Worm (Caenorhabditis elegans) whole organism, young adult: ENCODE results near the gene nhr-232.

Experiments
- F52B5.7 ChIP-seq: sonication (generic microtip); optimal IDR thresholded peaks from 2 replicates; lab custom pipeline; 2016; ENCODE audit warnings: mild to moderate bottlenecking, missing genetic modification characterization, missing compliant biosample characterization
- F55B11.4 ChIP-seq: sonication (generic microtip); optimal IDR thresholded peaks from 2 replicates; lab custom pipeline; 2016; ENCODE audit warnings: missing compliant biosample characterization, missing genetic modification characterization, borderline replicate concordance; ENCODE audit not compliant: insufficient read depth
- F57A8.1 ChIP-seq: fragments of 200-800 bp; sonication (Bioruptor generic); optimal IDR thresholded peaks from 2 replicates; lab custom pipeline; 2018; ENCODE audit warnings: mild to moderate bottlenecking, missing genetic modification characterization, moderate library complexity, missing compliant biosample characterization
- ama-1 ChIP-seq, 3 experiments: fragments of 150-350 bp in 1 of 3; sonication (generic microtip) in 2 of 3; optimal IDR thresholded peaks; 2 replicates each; lab custom pipeline; 2014 to 2018; ENCODE audit warnings: missing biosample characterization in 2 of 3, missing genetic modification characterization in 2 of 3, missing genetic modification reagents in 2 of 3
- ccch-3 ChIP-seq: fragments of 200-800 bp; sonication (Bioruptor generic); optimal IDR thresholded peaks from 2 replicates; lab custom pipeline; 2018; ENCODE audit warnings: mild to moderate bottlenecking, missing genetic modification characterization, missing compliant biosample characterization
- dpff-1 ChIP-seq: sonication (generic microtip); optimal IDR thresholded peaks from 2 replicates; lab custom pipeline; 2017; ENCODE audit warnings: mild to moderate bottlenecking, missing genetic modification characterization, missing compliant biosample characterization
- dpl-1 ChIP-seq: fragments of 150-350 bp; optimal IDR thresholded peaks from 2 replicates; lab custom pipeline; 2014; ENCODE audit warnings: missing biosample characterization, missing genetic modification reagents, missing genetic modification characterization
- ets-4 ChIP-seq: fragments of 200-800 bp; sonication (Bioruptor generic); optimal IDR thresholded peaks from 2 replicates; lab custom pipeline; 2018; ENCODE audit warnings: mild to moderate bottlenecking, missing genetic modification characterization, missing compliant biosample characterization
- him-1 ChIP-seq: sonication (generic microtip); optimal IDR thresholded peaks from 2 replicates; lab custom pipeline; 2016; ENCODE audit warnings: missing genotype, missing genetic modification reagents, missing genetic modification characterization, missing compliant biosample characterization
- let-607 ChIP-seq, 2 experiments: fragments of 200-800 bp in 1 of 2; sonication (Bioruptor generic) in 1 of 2; sonication (generic microtip) in 1 of 2; optimal IDR thresholded peaks; 2 replicates each; lab custom pipeline; 2016 to 2018; ENCODE audit warnings: mild to moderate bottlenecking in 2 of 2, missing compliant biosample characterization in 2 of 2, missing genetic modification characterization in 2 of 2, moderate library complexity in 2 of 2, missing genotype in 1 of 2
- mxl-1 ChIP-seq: sonication (generic microtip); optimal IDR thresholded peaks from 2 replicates; lab custom pipeline; 2016; ENCODE audit warnings: missing genetic modification characterization, missing compliant biosample characterization
- sptf-2 ChIP-seq: fragments of 200-800 bp; sonication (Bioruptor generic); optimal IDR thresholded peaks from 2 replicates; lab custom pipeline; 2018; ENCODE audit warnings: mild to moderate bottlenecking, missing genetic modification characterization, missing compliant biosample characterization

DNA sequence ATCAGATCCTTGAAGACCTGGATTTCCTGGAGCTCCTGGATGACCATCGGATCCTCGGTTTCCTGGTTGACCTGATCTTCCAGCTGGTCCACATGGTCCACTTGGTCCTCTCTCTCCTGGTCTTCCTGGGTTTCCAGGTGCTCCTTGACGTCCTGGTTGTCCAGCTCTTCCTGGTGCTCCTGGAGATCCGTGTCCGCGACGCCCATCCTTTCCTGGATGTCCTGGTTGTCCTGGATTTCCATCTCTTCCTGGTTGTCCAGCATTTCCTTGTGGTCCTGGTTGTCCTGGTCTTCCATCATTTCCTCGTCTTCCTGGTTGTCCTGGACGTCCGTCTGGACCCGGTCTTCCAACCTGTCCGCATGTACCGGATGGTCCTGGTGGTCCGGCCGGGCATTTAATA is 35.9 kb downstream of the nhr-232 start:
- TF ChIP-seq let-607 (tag; optimal IDR thresholded peaks at IDR 0.05; lab: Kevin White, UChicago): no peak
- TF ChIP-seq sptf-2 (GFP tag; lab: Kevin White, UChicago): no peak
- no peak for TF ChIP-seq F57A8.1 (GFP tag; lab: Kevin White, UChicago)
- no peak for TF ChIP-seq mxl-1 (tag; lab: Kevin White, UChicago)
- no peak for TF ChIP-seq dpff-1
- no peak for TF ChIP-seq dpl-1 (GFP tag; lab: Kevin White, UChicago)
- no peak for TF ChIP-seq ets-4 (GFP tag; lab: Kevin White, UChicago)
- TF ChIP-seq F55B11.4 (tag; lab: Kevin White, UChicago): no peak
- TF ChIP-seq ama-1 (optimal IDR thresholded peaks at IDR 0.05; lab: Kevin White, UChicago): no peak
- TF ChIP-seq ama-1 (GFP tag; optimal IDR thresholded peaks at IDR 0.05; lab: Kevin White, UChicago): no peak
- TF ChIP-seq F52B5.7 (tag; lab: Kevin White, UChicago): no peak
- TF ChIP-seq ccch-3 (GFP tag; lab: Kevin White, UChicago): no peak
- no peak for TF ChIP-seq him-1 (tag; lab: Kevin White, UChicago)
